Fruit fly (Drosophila melanogaster) Kc167 (cell line): ENCODE measurements around the gene Sec71.

Source experiments
- Myc ChIP-seq: fragments of >200 bp; optimal IDR thresholded peaks from 2 replicates; lab custom pipeline; 2017; ENCODE audit warnings: missing external identifiers
- insv ChIP-seq: fragments of >200 bp; optimal IDR thresholded peaks from 3 replicates; lab custom pipeline; 2018; ENCODE audit warnings: missing external identifiers
- psq ChIP-seq: fragments of >200 bp; optimal IDR thresholded peaks from 2 replicates; lab custom pipeline; 2017; ENCODE audit warnings: missing external identifiers
- ttk ChIP-seq: sonication (Bioruptor generic); optimal IDR thresholded peaks from 2 replicates; lab custom pipeline; 2017; ENCODE audit warnings: missing external identifiers

DNA sequence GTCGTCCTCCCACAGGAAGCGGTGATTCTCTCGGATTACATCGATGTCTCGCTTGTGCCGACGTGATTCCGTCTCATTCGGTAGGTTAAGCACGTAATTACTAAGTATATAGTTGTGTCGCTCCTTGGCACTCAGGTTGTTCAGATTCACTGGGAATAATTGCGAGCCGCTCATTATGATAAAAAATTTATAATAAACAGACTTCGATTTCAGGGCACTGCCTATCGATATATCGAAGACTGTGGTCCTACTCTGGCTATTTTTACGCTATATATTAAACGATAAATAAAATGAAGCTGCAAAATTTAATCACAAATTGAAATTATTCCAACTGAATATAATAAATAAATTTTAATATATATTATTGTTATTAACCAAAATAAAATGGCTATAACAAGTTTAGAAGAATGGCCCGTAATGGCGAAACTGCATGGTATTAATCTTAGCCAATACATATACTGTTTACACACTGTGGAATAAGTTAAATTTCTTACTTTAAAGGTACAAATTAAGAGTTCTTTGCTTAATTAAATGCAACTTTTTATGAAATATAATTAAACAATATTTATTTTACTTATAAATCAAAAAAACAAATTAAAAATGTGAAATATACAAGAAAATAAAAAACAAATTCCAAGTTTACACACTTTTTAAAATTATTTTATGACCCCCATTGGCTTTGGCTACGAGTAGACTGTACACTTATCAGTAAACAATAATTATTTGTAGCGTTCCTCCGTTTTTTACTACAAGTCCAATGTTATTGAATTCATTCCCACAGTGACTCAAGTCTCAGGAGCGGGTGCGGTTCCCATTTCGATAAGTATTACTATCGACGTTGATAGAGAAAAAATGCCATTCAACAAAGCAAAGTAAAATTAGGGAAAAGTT is 9.8 kb upstream of the Sec71 start, which contains the start of gene Eato:
- TF ChIP-seq Myc (lab: Kevin White, UChicago) (no peak), psq (lab: Kevin White, UChicago) (no peak), insv (no peak), ttk (lab: Kevin White, UChicago) (no peak)
